Fruit fly (Drosophila melanogaster): ENCODE data around the gene Kaz.

dm6 chr3R:24810844-24811625 lies 18.7 kb downstream of the Kaz start:
- TF ChIP-seq usp (GFP tag; optimal IDR thresholded peaks at IDR 0.05) (no peak), EcR (GFP tag; optimal IDR thresholded peaks at IDR 0.05) (peak in 1 of 2 experiments; percentile 89), psq (optimal IDR thresholded peaks at IDR 0.05) (no peak), Dll (optimal IDR thresholded peaks at IDR 0.05) (no peak), pan (optimal IDR thresholded peaks at IDR 0.05) (no peak), CG8478 (optimal IDR thresholded peaks at IDR 0.05) (no peak)

Data from whole organism.